Worm (Caenorhabditis elegans): ENCODE measurements around the gene pzf-1.

Gene pzf-1

DNA sequence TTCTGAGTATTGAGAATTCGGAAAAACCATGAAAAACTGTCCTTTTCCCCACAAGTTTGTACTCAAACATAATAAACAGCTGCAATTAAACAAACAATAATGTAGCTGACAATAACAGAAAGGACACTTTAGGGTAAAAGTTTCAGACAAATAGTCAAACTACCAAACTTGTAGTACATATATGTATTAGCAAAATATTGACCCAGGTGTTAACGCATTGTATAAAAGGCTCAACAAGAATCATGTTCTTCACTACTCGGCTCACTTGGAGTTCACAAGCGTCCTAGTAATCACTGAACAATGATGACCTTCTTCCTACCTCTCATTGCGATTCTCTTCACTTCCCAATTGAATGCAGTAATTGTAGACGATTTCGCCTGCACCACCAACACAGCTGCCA is 16.4 kb downstream of the pzf-1 start, which contains the start of gene F35E8.6:
F35E8.6 (plus strand) TSS at position 301 of the 400 bp plus-strand sequence.
- TF ChIP-seq pag-3 (tag; optimal IDR thresholded peaks at IDR 0.05; ENCODE audit: borderline replicate concordance, insufficient read depth) = no peak
- no peak for TF ChIP-seq mab-9 (GFP tag; IDR thresholded peaks at IDR 0.05)
- no peak for TF ChIP-seq mef-2 (tag; optimal IDR thresholded peaks at IDR 0.05)
- TF ChIP-seq sup-37 (GFP tag; optimal IDR thresholded peaks at IDR 0.05) = no peak
- TF ChIP-seq elt-2 (tag; optimal IDR thresholded peaks at IDR 0.05) = no peak
- TF ChIP-seq ces-1 (GFP tag; optimal IDR thresholded peaks at IDR 0.05) = no peak
- no peak for TF ChIP-seq hpl-2 (GFP tag; optimal IDR thresholded peaks at IDR 0.05)
- no peak for TF ChIP-seq nhr-12 (tag; optimal IDR thresholded peaks at IDR 0.05)
- TF ChIP-seq rnt-1 (tag; optimal IDR thresholded peaks at IDR 0.05) = no peak
- TF ChIP-seq ceh-88 (GFP tag; IDR thresholded peaks at IDR 0.05) = no peak
- TF ChIP-seq grh-1 (GFP tag; IDR thresholded peaks at IDR 0.05) = no peak
- no peak for TF ChIP-seq sox-4 (tag; optimal IDR thresholded peaks at IDR 0.05)
- no peak for TF ChIP-seq Y116A8C.19 (tag; optimal IDR thresholded peaks at IDR 0.05; ENCODE audit: borderline replicate concordance)
- TF ChIP-seq egl-13 (tag; optimal IDR thresholded peaks at IDR 0.05) = no peak
- TF ChIP-seq dsc-1 (tag; optimal IDR thresholded peaks at IDR 0.05) = no peak
- no peak for TF ChIP-seq lin-35 (GFP tag; optimal IDR thresholded peaks at IDR 0.05)
- TF ChIP-seq nhr-77 (tag; optimal IDR thresholded peaks at IDR 0.05) = no peak

DNA sequence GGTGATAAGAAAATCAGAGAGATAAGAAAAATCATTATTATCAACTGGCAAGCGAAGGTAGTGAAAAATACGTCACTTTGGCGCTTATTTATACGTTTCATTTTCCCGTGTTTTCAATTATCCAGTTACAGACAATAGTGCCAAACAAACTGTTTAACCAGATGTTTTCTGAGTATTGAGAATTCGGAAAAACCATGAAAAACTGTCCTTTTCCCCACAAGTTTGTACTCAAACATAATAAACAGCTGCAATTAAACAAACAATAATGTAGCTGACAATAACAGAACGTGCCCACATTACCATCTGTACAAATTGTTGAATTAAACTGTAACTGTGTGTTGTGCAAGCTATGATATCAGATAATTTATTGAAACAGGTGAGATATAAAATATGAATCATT is 22.7 kb downstream of the pzf-1 start, which contains the start of the genes F35E8.1 and F35E8.2:
F35E8.1 (minus strand) TSS at position 101 of the 400 bp plus-strand sequence.
F35E8.2 (plus strand) TSS at position 132 of the 400 bp plus-strand sequence.
- peak; percentile 4 for TF ChIP-seq elt-2 (tag; optimal IDR thresholded peaks at IDR 0.05)

DNA sequence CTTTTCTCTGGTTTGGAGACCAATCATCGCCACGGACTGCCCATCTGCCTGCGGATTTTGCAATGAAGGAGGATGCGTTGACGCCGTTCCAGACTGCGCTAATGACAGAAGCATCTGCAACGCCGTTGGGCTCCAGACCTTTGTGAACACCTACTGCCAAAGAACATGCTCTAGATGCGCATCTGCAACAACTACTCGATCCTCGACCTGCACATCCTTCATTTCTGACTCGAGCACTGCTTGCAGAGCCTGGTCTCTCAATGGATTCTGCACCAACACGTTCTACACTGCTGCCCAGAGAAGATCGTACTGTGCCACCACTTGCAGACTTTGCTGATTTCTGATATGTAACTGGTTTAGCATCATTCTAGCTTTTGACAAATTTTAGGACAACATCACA is 27.7 kb downstream of the pzf-1 start:
- TF ChIP-seq ceh-88 (GFP tag; IDR thresholded peaks at IDR 0.05) (no peak), ceh-90 (tag; optimal IDR thresholded peaks at IDR 0.05) (no peak), dpl-1 (GFP tag; optimal IDR thresholded peaks at IDR 0.05) (no peak), lin-35 (GFP tag; optimal IDR thresholded peaks at IDR 0.05) (no peak), isw-1 (GFP tag; IDR thresholded peaks at IDR 0.05) (no peak), efl-1 (optimal IDR thresholded peaks at IDR 0.05) (no peak), efl-1 (GFP tag; optimal IDR thresholded peaks at IDR 0.05 in 1 of 2) (peak in 1 of 2 experiments; percentile 90), lir-3 (tag; optimal IDR thresholded peaks at IDR 0.05; ENCODE audit: poor library complexity) (no peak)

DNA sequence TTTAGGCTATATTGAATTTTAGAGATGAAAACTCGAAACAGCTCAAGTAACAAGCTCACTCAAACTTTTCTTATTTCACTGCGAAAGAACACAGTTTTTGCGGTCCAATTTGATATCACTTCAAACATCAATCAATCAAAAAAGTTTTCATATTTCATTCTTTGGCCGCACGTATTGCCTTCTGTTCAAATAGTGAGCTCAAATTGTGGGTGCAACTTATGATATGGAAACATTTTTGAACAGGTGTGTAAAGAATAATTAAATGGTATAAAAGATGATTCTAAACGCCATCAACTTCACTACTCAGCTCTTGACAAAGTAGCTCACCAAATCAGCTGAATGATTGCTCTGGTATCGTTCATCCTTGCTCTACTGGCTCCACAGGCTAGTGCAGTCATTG is 28.5 kb downstream of the pzf-1 start, which contains the start of gene T06C12.14:
T06C12.14 (plus strand) TSS at position 301 of the 400 bp plus-strand sequence.
- no peak for TF ChIP-seq ceh-88 (GFP tag; IDR thresholded peaks at IDR 0.05)
- no peak for TF ChIP-seq dpl-1 (GFP tag; optimal IDR thresholded peaks at IDR 0.05)
- TF ChIP-seq ceh-82 (tag; optimal IDR thresholded peaks at IDR 0.05) = no peak
- no peak for TF ChIP-seq alr-1 (tag; optimal IDR thresholded peaks at IDR 0.05; ENCODE audit: borderline replicate concordance)
- TF ChIP-seq rnt-1 (tag; optimal IDR thresholded peaks at IDR 0.05) = no peak
- no peak for TF ChIP-seq nhr-84 (tag; optimal IDR thresholded peaks at IDR 0.05)
- no peak for TF ChIP-seq ceh-8 (GFP tag; optimal IDR thresholded peaks at IDR 0.05)
- no peak for TF ChIP-seq pqm-1 (tag; optimal IDR thresholded peaks at IDR 0.05)
- TF ChIP-seq zag-1 (tag; optimal IDR thresholded peaks at IDR 0.05) = no peak
- no peak for TF ChIP-seq F16B12.6 (tag; optimal IDR thresholded peaks at IDR 0.05)
- no peak for TF ChIP-seq zip-4 (GFP tag; optimal IDR thresholded peaks at IDR 0.05)
- no peak for TF ChIP-seq C16A3.4 (tag; optimal IDR thresholded peaks at IDR 0.05)
- no peak for TF ChIP-seq nhr-12 (tag; optimal IDR thresholded peaks at IDR 0.05)
- no peak for TF ChIP-seq ztf-11 (tag; optimal IDR thresholded peaks at IDR 0.05)
- TF ChIP-seq lir-3 (tag; optimal IDR thresholded peaks at IDR 0.05; ENCODE audit: poor library complexity) = no peak

DNA sequence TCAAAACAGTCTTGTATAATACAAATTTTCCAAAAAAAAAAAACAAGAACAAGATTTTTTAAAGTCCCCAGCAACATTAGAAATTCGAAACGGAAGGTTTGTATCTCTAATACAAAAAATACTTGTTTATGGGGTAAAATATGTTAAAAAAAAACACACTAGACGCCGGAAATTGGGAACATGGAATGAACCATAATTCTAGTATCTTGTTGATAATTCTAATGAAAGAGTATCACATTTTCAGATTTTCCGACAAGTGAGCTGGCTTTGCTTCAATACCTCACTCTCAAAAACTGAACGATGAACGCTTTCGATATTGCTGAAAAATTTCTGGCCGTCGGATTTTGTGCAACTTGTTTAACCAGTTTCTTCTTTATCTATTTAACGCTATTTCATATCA is 30.5 kb downstream of the pzf-1 start, which contains the start of gene str-60:
str-60 (plus strand) TSS at position 301 of the 400 bp plus-strand sequence.
- no peak for TF ChIP-seq swsn-7 (tag; optimal IDR thresholded peaks at IDR 0.05)
